Worm (Caenorhabditis elegans) whole organism, young adult: ENCODE data around the gene ent-4.

Experiments
- B0035.1 ChIP-seq: sonication (generic microtip); optimal IDR thresholded peaks from 2 replicates; lab custom pipeline; 2016; ENCODE audit warnings: missing genetic modification characterization, mild to moderate bottlenecking, missing compliant biosample characterization, missing genotype, missing genetic modification reagents
- F52B5.7 ChIP-seq: sonication (generic microtip); optimal IDR thresholded peaks from 2 replicates; lab custom pipeline; 2016; ENCODE audit warnings: mild to moderate bottlenecking, missing genetic modification characterization, missing compliant biosample characterization
- F57A8.1 ChIP-seq: fragments of 200-800 bp; sonication (Bioruptor generic); optimal IDR thresholded peaks from 2 replicates; lab custom pipeline; 2018; ENCODE audit warnings: mild to moderate bottlenecking, missing genetic modification characterization, moderate library complexity, missing compliant biosample characterization
- bed-2 ChIP-seq: fragments of 200-800 bp; sonication (Bioruptor generic); IDR thresholded peaks from 2 replicates; pipeline ENCODE4 v1.3.6; 2022; ENCODE audit warnings: missing genetic modification reagents, missing genetic modification characterization, missing compliant biosample characterization
- dpl-1 ChIP-seq: fragments of 150-350 bp; optimal IDR thresholded peaks from 2 replicates; lab custom pipeline; 2014; ENCODE audit warnings: missing biosample characterization, missing genetic modification reagents, missing genetic modification characterization
- lsy-27 ChIP-seq: sonication (generic microtip); optimal IDR thresholded peaks from 2 replicates; lab custom pipeline; 2017; ENCODE audit warnings: missing genetic modification characterization, mild to moderate bottlenecking, missing compliant biosample characterization, antibody characterized with exemption, missing genotype, borderline replicate concordance; ENCODE audit not compliant: insufficient read depth
- mel-28 ChIP-seq: sonication (generic microtip); optimal IDR thresholded peaks from 2 replicates; lab custom pipeline; 2016; ENCODE audit warnings: borderline replicate concordance, mild to moderate bottlenecking, missing genetic modification characterization, missing compliant biosample characterization
- pha-4 ChIP-seq: fragments of 150-350 bp; sonication (generic microtip); optimal IDR thresholded peaks from 2 replicates; lab custom pipeline; 2014; ENCODE audit warnings: missing biosample characterization, missing genetic modification reagents, missing genetic modification characterization
- snpc-4 ChIP-seq, 5 experiments: fragments of 150-350 bp in 1 of 5; sonication (generic microtip) in 4 of 5; optimal IDR thresholded peaks; 2 replicates each; lab custom pipeline; 2014 to 2018; ENCODE audit warnings: missing genetic modification characterization in 5 of 5, missing biosample characterization in 3 of 5, antibody characterized with exemption in 2 of 5, mild to moderate bottlenecking in 2 of 5, missing compliant biosample characterization in 2 of 5, missing genotype in 2 of 5, moderate library complexity in 2 of 5, missing genetic modification reagents in 1 of 5
- unc-130 ChIP-seq: sonication (generic microtip); optimal IDR thresholded peaks from 2 replicates; lab custom pipeline; 2016; ENCODE audit warnings: missing genetic modification reagents, missing genetic modification characterization, missing compliant biosample characterization

ce11 chrIV:13727865-13728264 is 1.1 kb downstream of the ent-4 start:
- TF ChIP-seq bed-2 (GFP tag; lab: Robert Waterston, UW) = no peak
- TF ChIP-seq B0035.1 (tag; lab: Kevin White, UChicago) = no peak
- TF ChIP-seq lsy-27 (tag; lab: Kevin White, UChicago) = no peak
- no peak for TF ChIP-seq snpc-4 (GFP tag; optimal IDR thresholded peaks at IDR 0.05; lab: Kevin White, UChicago)
- TF ChIP-seq snpc-4 (tag; optimal IDR thresholded peaks at IDR 0.05; lab: Kevin White, UChicago) = no peak
- no peak for TF ChIP-seq F52B5.7 (tag; lab: Kevin White, UChicago)
- no peak for TF ChIP-seq F57A8.1 (GFP tag; lab: Kevin White, UChicago)
- TF ChIP-seq unc-130 = no peak
- TF ChIP-seq dpl-1 = no peak
- TF ChIP-seq mel-28 (tag; lab: Kevin White, UChicago) = no peak
- TF ChIP-seq pha-4 (tag; lab: Kevin White, UChicago) = no peak
